Worm (Caenorhabditis elegans) whole organism, young adult: ENCODE results near the gene C33G3.4.

Experiments
- snpc-3.4 ChIP-seq: sonication (generic microtip); optimal IDR thresholded peaks from 2 replicates; lab custom pipeline; 2017; ENCODE audit warnings: missing genetic modification characterization, mild to moderate bottlenecking, missing compliant biosample characterization, antibody characterized with exemption, moderate library complexity, missing genotype, missing genetic modification reagents
- somi-1 ChIP-seq: fragments of 200-800 bp; sonication (Bioruptor generic); optimal IDR thresholded peaks from 2 replicates; lab custom pipeline; 2018; ENCODE audit warnings: mild to moderate bottlenecking, missing genetic modification characterization, missing compliant biosample characterization
- tlf-1 ChIP-seq: fragments of 200-800 bp; sonication (Bioruptor generic); optimal IDR thresholded peaks from 2 replicates; lab custom pipeline; 2018; ENCODE audit warnings: mild to moderate bottlenecking, missing genetic modification characterization, missing compliant biosample characterization

ce11 chrX:14070950-14071349, at the start of gene C33G3.4:
- TF ChIP-seq tlf-1 (no peak), snpc-3.4 (no peak), somi-1 (GFP tag; lab: Kevin White, UChicago) (no peak)
